Fruit fly (Drosophila melanogaster) whole organism, embryonic: ENCODE measurements around the gene BckdhA.
A peak's percentile ranks its signal among the peaks of the same experiment; 100 is the strongest.

Source experiments
- Adf1 ChIP-seq: fragments of 200-800 bp; sonication (Bioruptor generic); IDR thresholded peaks from 2 replicates; pipeline ENCODE4 v1.3.6; 2022; ENCODE audit warnings: missing biosample characterization, missing genetic modification characterization
- BtbVII ChIP-seq: fragments of 200-800 bp; sonication (Bioruptor generic); optimal IDR thresholded peaks from 3 replicates; lab custom pipeline; 2017; ENCODE audit warnings: missing biosample characterization, mild to moderate bottlenecking, missing genetic modification characterization
- Bteb2 ChIP-seq: fragments of 200-800 bp; sonication (Bioruptor generic); optimal IDR thresholded peaks from 2 replicates; lab custom pipeline; 2016; ENCODE audit warnings: missing biosample characterization, missing genetic modification characterization
- CG1024 ChIP-seq: fragments of 200-800 bp; sonication (Bioruptor generic); IDR thresholded peaks from 2 replicates; pipeline ENCODE4 v1.3.6; 2022; ENCODE audit warnings: missing biosample characterization, missing genetic modification characterization
- CG10565 ChIP-seq: fragments of 200-800 bp; sonication (Bioruptor generic); optimal IDR thresholded peaks from 3 replicates; lab custom pipeline; 2016; ENCODE audit warnings: missing biosample characterization, mild to moderate bottlenecking, missing genetic modification characterization
- CG11456 ChIP-seq: fragments of 200-800 bp; sonication (Bioruptor generic); IDR thresholded peaks from 3 replicates; pipeline ENCODE4 v1.3.6; 2022; ENCODE audit warnings: missing biosample characterization, missing genetic modification characterization
- CG12071 ChIP-seq: fragments of 200-800 bp; sonication (Bioruptor generic); optimal IDR thresholded peaks from 3 replicates; lab custom pipeline; 2018; ENCODE audit warnings: missing biosample characterization, mild to moderate bottlenecking, missing genetic modification characterization
- CG12299 ChIP-seq: fragments of 200-800 bp; sonication (Bioruptor generic); optimal IDR thresholded peaks from 2 replicates; lab custom pipeline; 2018; ENCODE audit warnings: missing biosample characterization, mild to moderate bottlenecking, missing genetic modification characterization
- CG13775 ChIP-seq: fragments of 200-800 bp; sonication (Bioruptor generic); optimal IDR thresholded peaks from 3 replicates; lab custom pipeline; 2017; ENCODE audit warnings: missing biosample characterization, mild to moderate bottlenecking, missing genetic modification characterization
- CG13894 ChIP-seq: fragments of 200-800 bp; sonication (Bioruptor generic); optimal IDR thresholded peaks from 3 replicates; lab custom pipeline; 2018; ENCODE audit warnings: missing biosample characterization, mild to moderate bottlenecking, missing genetic modification characterization, moderate library complexity
- CG14710 ChIP-seq: fragments of 200-800 bp; sonication (Bioruptor generic); optimal IDR thresholded peaks from 3 replicates; lab custom pipeline; 2019; ENCODE audit warnings: missing biosample characterization, mild to moderate bottlenecking, missing genetic modification characterization, moderate library complexity
- CG1529 ChIP-seq: fragments of 200-800 bp; sonication (Bioruptor generic); optimal IDR thresholded peaks from 3 replicates; lab custom pipeline; 2018; ENCODE audit warnings: missing biosample characterization, missing genetic modification characterization
- CG2116 ChIP-seq: fragments of 200-800 bp; sonication (Bioruptor generic); optimal IDR thresholded peaks from 3 replicates; lab custom pipeline; 2018; ENCODE audit warnings: missing biosample characterization, mild to moderate bottlenecking, missing genetic modification characterization
- CG34224 ChIP-seq: fragments of 200-800 bp; sonication (Bioruptor generic); IDR thresholded peaks from 3 replicates; pipeline ENCODE4 v1.3.6; 2022; ENCODE audit warnings: missing biosample characterization, missing genetic modification characterization; ENCODE audit not compliant: partially characterized antibody
- CG4820 ChIP-seq: fragments of 200-800 bp; sonication (Bioruptor generic); optimal IDR thresholded peaks from 3 replicates; lab custom pipeline; 2016; ENCODE audit warnings: missing biosample characterization, missing genetic modification characterization
- CG5180 ChIP-seq: fragments of 200-800 bp; sonication (Bioruptor generic); optimal IDR thresholded peaks from 3 replicates; lab custom pipeline; 2017; ENCODE audit warnings: missing biosample characterization, missing genetic modification characterization, mild to moderate bottlenecking, moderate library complexity, missing genetic modification reagents
- CG7839 ChIP-seq: fragments of 200-800 bp; sonication (Bioruptor generic); optimal IDR thresholded peaks from 3 replicates; lab custom pipeline; 2018; ENCODE audit warnings: missing biosample characterization, mild to moderate bottlenecking, missing genetic modification characterization, moderate library complexity
- CG8089 ChIP-seq: fragments of 200-800 bp; sonication (Bioruptor generic); optimal IDR thresholded peaks from 3 replicates; lab custom pipeline; 2016; ENCODE audit warnings: missing biosample characterization, missing genetic modification characterization
- CG9437 ChIP-seq: fragments of 200-800 bp; sonication (Bioruptor generic); optimal IDR thresholded peaks from 2 replicates; lab custom pipeline; 2018; ENCODE audit warnings: missing biosample characterization, mild to moderate bottlenecking, missing genetic modification characterization
- CG9609 ChIP-seq: fragments of 200-800 bp; sonication (Bioruptor generic); optimal IDR thresholded peaks from 3 replicates; lab custom pipeline; 2016; ENCODE audit warnings: missing biosample characterization, missing genetic modification characterization
- CHES-1-like ChIP-seq: fragments of 200-800 bp; sonication (Bioruptor generic); optimal IDR thresholded peaks from 2 replicates; lab custom pipeline; 2016; ENCODE audit warnings: missing biosample characterization, missing genetic modification characterization
- D19A ChIP-seq: fragments of 200-800 bp; optimal IDR thresholded peaks from 3 replicates; lab custom pipeline; 2019; ENCODE audit warnings: missing biosample characterization, mild to moderate bottlenecking, missing genetic modification characterization, moderate library complexity
- Deaf1 ChIP-seq: fragments of 200-800 bp; optimal IDR thresholded peaks from 3 replicates; lab custom pipeline; 2019; ENCODE audit warnings: missing biosample characterization, mild to moderate bottlenecking, missing genetic modification characterization, moderate library complexity
- Dll ChIP-seq: fragments of 200-800 bp; sonication (Bioruptor generic); IDR thresholded peaks from 4 replicates; pipeline ENCODE4 v1.3.6; 2022; ENCODE audit warnings: missing biosample characterization, missing genetic modification characterization; ENCODE audit not compliant: partially characterized antibody
- Doc2 ChIP-seq: fragments of 200-800 bp; sonication (Bioruptor generic); IDR thresholded peaks from 2 replicates; pipeline ENCODE4 v1.3.6; 2022; ENCODE audit warnings: missing biosample characterization, missing genetic modification characterization
- HLHmδ ChIP-seq: fragments of 200-800 bp; sonication (Bioruptor generic); optimal IDR thresholded peaks from 2 replicates; lab custom pipeline; 2018; ENCODE audit warnings: missing biosample characterization, mild to moderate bottlenecking, missing genetic modification characterization, moderate library complexity
- Hr78 ChIP-seq, 2 experiments: fragments of 200-800 bp in 1 of 2; fragments of >200 bp in 1 of 2; sonication (Bioruptor generic) in 1 of 2; optimal IDR thresholded peaks; 2 replicates each; lab custom pipeline; 2017 to 2019; ENCODE audit warnings: missing biosample characterization in 2 of 2, missing genetic modification characterization in 2 of 2, mild to moderate bottlenecking in 1 of 2, moderate library complexity in 1 of 2
- Jarid2 ChIP-seq: fragments of 200-800 bp; sonication (Bioruptor generic); optimal IDR thresholded peaks from 3 replicates; lab custom pipeline; 2017; ENCODE audit warnings: mild to moderate bottlenecking, missing biosample characterization, missing genetic modification reagents, missing genetic modification characterization
- Kr ChIP-seq: fragments of 200-800 bp; sonication (Bioruptor generic); optimal IDR thresholded peaks from 2 replicates; lab custom pipeline; 2017; ENCODE audit warnings: missing biosample characterization, mild to moderate bottlenecking, missing genetic modification characterization
- Meics ChIP-seq: fragments of 200-800 bp; sonication (Bioruptor generic); optimal IDR thresholded peaks from 2 replicates; lab custom pipeline; 2017; ENCODE audit warnings: missing biosample characterization, mild to moderate bottlenecking, missing genetic modification characterization
- Myb ChIP-seq: fragments of 200-800 bp; sonication (Bioruptor generic); optimal IDR thresholded peaks from 2 replicates; lab custom pipeline; 2016; ENCODE audit warnings: missing biosample characterization, missing genetic modification characterization
- TFAM ChIP-seq: fragments of 200-800 bp; sonication (Bioruptor generic); optimal IDR thresholded peaks from 2 replicates; lab custom pipeline; 2017; ENCODE audit warnings: missing biosample characterization, missing genetic modification characterization, inconsistent platforms
- Trl ChIP-seq, 3 experiments: fragments of >200 bp in 2 of 3; fragments of 200-800 bp in 1 of 3; sonication (Bioruptor generic) in 1 of 3; optimal IDR thresholded peaks; 2 replicates in 1 of 3; 3 replicates in 2 of 3; lab custom pipeline; 2016 to 2017; ENCODE audit warnings: missing biosample characterization in 1 of 3, missing genetic modification characterization in 1 of 3
- Usf ChIP-seq: fragments of 200-800 bp; sonication (Bioruptor generic); optimal IDR thresholded peaks from 2 replicates; lab custom pipeline; 2017; ENCODE audit warnings: missing genotype, missing biosample characterization, missing genetic modification characterization
- bab2 ChIP-seq: fragments of 200-800 bp; sonication (Bioruptor generic); optimal IDR thresholded peaks from 2 replicates; lab custom pipeline; 2016; ENCODE audit warnings: missing biosample characterization, missing genetic modification characterization
- bcd ChIP-seq: fragments of 200-800 bp; sonication (Bioruptor generic); optimal IDR thresholded peaks from 2 replicates; lab custom pipeline; 2017; ENCODE audit warnings: missing biosample characterization, mild to moderate bottlenecking, missing genetic modification characterization
- btn ChIP-seq: fragments of 200-800 bp; sonication (Bioruptor generic); optimal IDR thresholded peaks from 2 replicates; lab custom pipeline; 2016; ENCODE audit warnings: missing biosample characterization, missing genetic modification characterization
- chif ChIP-seq, 2 experiments: fragments of 200-800 bp; sonication (Bioruptor generic); optimal IDR thresholded peaks; 3 replicates each; lab custom pipeline; 2016; ENCODE audit warnings: missing biosample characterization in 2 of 2, missing genetic modification characterization in 2 of 2
- chm ChIP-seq: fragments of 200-800 bp; sonication (Bioruptor generic); IDR thresholded peaks from 2 replicates; pipeline ENCODE4 v1.3.6; 2022; ENCODE audit warnings: missing biosample characterization, missing genetic modification characterization
- emc ChIP-seq: fragments of 200-800 bp; sonication (Bioruptor generic); optimal IDR thresholded peaks from 2 replicates; lab custom pipeline; 2016; ENCODE audit warnings: missing biosample characterization, missing genetic modification characterization
- fd96Cb ChIP-seq: fragments of 200-800 bp; sonication (Bioruptor generic); optimal IDR thresholded peaks from 2 replicates; lab custom pipeline; 2018; ENCODE audit warnings: missing biosample characterization, mild to moderate bottlenecking, missing genetic modification characterization, moderate library complexity
- gsb ChIP-seq: fragments of 200-800 bp; sonication (Bioruptor generic); IDR thresholded peaks from 2 replicates; pipeline ENCODE4 v1.3.6; 2022; ENCODE audit warnings: missing biosample characterization, missing genetic modification characterization
- luna ChIP-seq: fragments of 200-800 bp; sonication (Bioruptor generic); optimal IDR thresholded peaks from 2 replicates; lab custom pipeline; 2016; ENCODE audit warnings: missing biosample characterization, missing genetic modification characterization
- nerfin-2 ChIP-seq: fragments of 200-800 bp; sonication (Bioruptor generic); IDR thresholded peaks from 2 replicates; pipeline ENCODE4 v1.3.6; 2022; ENCODE audit warnings: missing biosample characterization, missing genetic modification characterization; ENCODE audit not compliant: partially characterized antibody
- sc ChIP-seq, 3 experiments: fragments of >200 bp in 2 of 3; fragments of 200-800 bp in 1 of 3; sonication (Bioruptor generic) in 1 of 3; optimal IDR thresholded peaks; 2 replicates in 2 of 3; 3 replicates in 1 of 3; lab custom pipeline; 2017; ENCODE audit warnings: mild to moderate bottlenecking in 1 of 3, missing biosample characterization in 1 of 3, missing genetic modification characterization in 1 of 3, missing genetic modification reagents in 1 of 3
- scrt ChIP-seq: fragments of 200-800 bp; sonication (Bioruptor generic); optimal IDR thresholded peaks from 2 replicates; lab custom pipeline; 2018; ENCODE audit warnings: missing biosample characterization, mild to moderate bottlenecking, missing genetic modification characterization, moderate library complexity
- sqz ChIP-seq: fragments of 200-800 bp; sonication (Bioruptor generic); optimal IDR thresholded peaks from 3 replicates; lab custom pipeline; 2018; ENCODE audit warnings: missing biosample characterization, mild to moderate bottlenecking, missing genetic modification characterization
- ttk ChIP-seq: fragments of 200-800 bp; sonication (Bioruptor generic); IDR thresholded peaks from 2 replicates; pipeline ENCODE4 v2.1.2; 2022; ENCODE audit warnings: missing biosample characterization, missing genetic modification characterization

The BckdhA gene

dm6 chr3R:9532437-9533180 lies 23.0 kb upstream of the BckdhA start, which contains the start of gene by (continued):
- TF ChIP-seq btn (GFP tag; lab: Kevin White, UChicago) (no peak), CG12299 (tag; lab: Kevin White, UChicago) (no peak), Bteb2 (no peak), CG1024 (GFP tag; lab: Robert Waterston, UW) (no peak), TFAM (GFP tag; lab: Kevin White, UChicago) (no peak), HLHmδ (no peak), gsb (GFP tag; lab: Robert Waterston, UW) (no peak), Kr (GFP tag; lab: Kevin White, UChicago) (no peak), chm (GFP tag; lab: Robert Waterston, UW) (peak; percentile 14; the same call in 1 of the 2 replicates), D19A (no peak), Dll (no peak), fd96Cb (tag; lab: Kevin White, UChicago) (no peak), CG4820 (GFP tag; lab: Kevin White, UChicago) (no peak), CG14710 (no peak), ttk (GFP tag; lab: Robert Waterston, UW) (no peak), scrt (GFP tag; lab: Kevin White, UChicago) (no peak), Myb (GFP tag; lab: Kevin White, UChicago) (no peak), BtbVII (no peak), CG13775 (GFP tag; lab: Kevin White, UChicago) (no peak), Meics (GFP tag; lab: Kevin White, UChicago) (no peak), CHES-1-like (no peak), Usf (GFP tag; lab: Kevin White, UChicago) (no peak), luna (no peak), CG7839 (tag; lab: Kevin White, UChicago) (no peak), sqz (GFP tag; lab: Kevin White, UChicago) (no peak), CG8089 (GFP tag; lab: Kevin White, UChicago) (no peak), bab2 (GFP tag; lab: Kevin White, UChicago) (no peak), CG10565 (GFP tag; lab: Kevin White, UChicago) (no peak), nerfin-2 (GFP tag; lab: Robert Waterston, UW) (no peak), CG1529 (GFP tag; lab: Kevin White, UChicago) (no peak), CG2116 (GFP tag; lab: Kevin White, UChicago) (no peak), Doc2 (no peak), Deaf1 (tag; lab: Kevin White, UChicago) (peak; percentile 51), CG11456 (GFP tag; lab: Robert Waterston, UW) (no peak), CG13894 (tag; lab: Kevin White, UChicago) (peak; percentile 19), CG5180 (GFP tag; lab: Kevin White, UChicago) (no peak), Jarid2 (GFP tag; lab: Kevin White, UChicago) (peak; percentile 71), CG34224 (GFP tag; lab: Robert Waterston, UW) (no peak), emc (GFP tag; lab: Kevin White, UChicago) (no peak), Hr78 (GFP tag; optimal IDR thresholded peaks at IDR 0.05; lab: Kevin White, UChicago) (no peak), CG9437 (GFP tag; lab: Kevin White, UChicago) (no peak), CG12071 (GFP tag; lab: Kevin White, UChicago) (no peak), sc (optimal IDR thresholded peaks at IDR 0.05; lab: Kevin White, UChicago) (no peak), sc (GFP tag; optimal IDR thresholded peaks at IDR 0.05; lab: Kevin White, UChicago) (no peak), CG9609 (GFP tag; lab: Kevin White, UChicago) (no peak), bcd (GFP tag; lab: Kevin White, UChicago) (no peak), Adf1 (GFP tag; lab: Robert Waterston, UW) (peak; percentile 38; the same call in 1 of the 2 replicates), chif (GFP tag; optimal IDR thresholded peaks at IDR 0.05; lab: Kevin White, UChicago) (no peak), Trl (optimal IDR thresholded peaks at IDR 0.05; lab: Kevin White, UChicago) (peak in 1 of 2 experiments; percentile 75), Trl (GFP tag; optimal IDR thresholded peaks at IDR 0.05; lab: Kevin White, UChicago) (no peak)
